Worm (Caenorhabditis elegans) whole organism, L1 larva: Measurements from ENCODE around the gene C33F10.1.

ENCODE experiments used
- C04F5.9 ChIP-seq: sonication (generic microtip); optimal IDR thresholded peaks from 2 replicates; lab custom pipeline; 2016; ENCODE audit warnings: missing genetic modification characterization, missing compliant biosample characterization
- C16A3.4 ChIP-seq: fragments of 150-350 bp; optimal IDR thresholded peaks from 2 replicates; lab custom pipeline; 2014; ENCODE audit warnings: missing biosample characterization, missing genetic modification characterization
- C34B4.2 ChIP-seq: sonication (generic microtip); optimal IDR thresholded peaks from 2 replicates; lab custom pipeline; 2017; ENCODE audit warnings: mild to moderate bottlenecking, missing genetic modification characterization, missing compliant biosample characterization
- aha-1 ChIP-seq: fragments of 150-350 bp; optimal IDR thresholded peaks from 2 replicates; lab custom pipeline; 2014; ENCODE audit warnings: missing biosample characterization, missing genetic modification characterization
- ama-1 ChIP-seq: fragments of 150-350 bp; optimal IDR thresholded peaks from 2 replicates; lab custom pipeline; 2014
- blmp-1 ChIP-seq: fragments of 150-350 bp; optimal IDR thresholded peaks from 2 replicates; lab custom pipeline; 2014; ENCODE audit warnings: missing biosample characterization, missing genetic modification characterization
- ceh-8 ChIP-seq: fragments of 200-800 bp; sonication (Bioruptor generic); optimal IDR thresholded peaks from 2 replicates; lab custom pipeline; 2018; ENCODE audit warnings: mild to moderate bottlenecking, missing genetic modification characterization, moderate library complexity, missing compliant biosample characterization
- ceh-82 ChIP-seq, 3 experiments: fragments of 150-350 bp in 1 of 3; sonication (generic microtip) in 2 of 3; optimal IDR thresholded peaks; 2 replicates each; lab custom pipeline; 2014 to 2017; ENCODE audit warnings: missing biosample characterization in 3 of 3, missing genetic modification characterization in 3 of 3
- ceh-88 ChIP-seq: fragments of 200-800 bp; sonication (Bioruptor generic); IDR thresholded peaks from 2 replicates; pipeline ENCODE4 v1.3.6; 2022; ENCODE audit warnings: missing genetic modification characterization, missing compliant biosample characterization
- dsc-1 ChIP-seq: sonication (generic microtip); optimal IDR thresholded peaks from 2 replicates; lab custom pipeline; 2016; ENCODE audit warnings: mild to moderate bottlenecking, missing genetic modification characterization, missing compliant biosample characterization
- efl-1 ChIP-seq, 4 experiments: fragments of 150-350 bp; optimal IDR thresholded peaks in 3 of 4; peaks in 1 of 4; 1 replicate in 1 of 4; 2 replicates in 3 of 4; lab custom pipeline; 2014; ENCODE audit warnings: missing biosample characterization in 2 of 4, missing genetic modification characterization in 2 of 4, missing genetic modification reagents in 2 of 4
- egl-13 ChIP-seq: sonication (generic microtip); optimal IDR thresholded peaks from 2 replicates; lab custom pipeline; 2016; ENCODE audit warnings: missing genotype, missing genetic modification reagents, missing genetic modification characterization, missing compliant biosample characterization
- elt-2 ChIP-seq: sonication (generic microtip); optimal IDR thresholded peaks from 2 replicates; lab custom pipeline; 2016; ENCODE audit warnings: missing genetic modification characterization, mild to moderate bottlenecking, inconsistent platforms, missing compliant biosample characterization, missing genetic modification reagents
- elt-3 ChIP-seq, 6 experiments: fragments of 150-350 bp in 1 of 6; sonication (generic microtip); optimal IDR thresholded peaks; 2 replicates each; lab custom pipeline; 2017 to 2018; ENCODE audit warnings: missing biosample characterization in 6 of 6, missing genetic modification characterization in 6 of 6, inconsistent platforms in 1 of 6
- fkh-10 ChIP-seq: sonication (generic microtip); optimal IDR thresholded peaks from 2 replicates; lab custom pipeline; 2017; ENCODE audit warnings: missing biosample characterization, missing genetic modification reagents, missing genetic modification characterization
- fos-1 ChIP-seq: fragments of 150-350 bp; optimal IDR thresholded peaks from 2 replicates; lab custom pipeline; 2014; ENCODE audit warnings: missing biosample characterization, missing genetic modification characterization
- hlh-4 ChIP-seq: sonication (generic microtip); optimal IDR thresholded peaks from 2 replicates; lab custom pipeline; 2016; ENCODE audit warnings: mild to moderate bottlenecking, missing genetic modification characterization, missing compliant biosample characterization
- hpl-2 ChIP-seq: fragments of 150-350 bp; optimal IDR thresholded peaks from 2 replicates; lab custom pipeline; 2014; ENCODE audit warnings: missing biosample characterization, missing genetic modification reagents, missing genetic modification characterization
- irx-1 ChIP-seq: sonication (generic microtip); optimal IDR thresholded peaks from 2 replicates; lab custom pipeline; 2016; ENCODE audit warnings: missing genetic modification characterization, missing compliant biosample characterization
- lin-14 ChIP-seq: fragments of 200-800 bp; sonication (Bioruptor generic); optimal IDR thresholded peaks from 2 replicates; lab custom pipeline; 2018; ENCODE audit warnings: mild to moderate bottlenecking, missing genetic modification characterization, moderate library complexity, missing compliant biosample characterization
- mab-9 ChIP-seq: fragments of 200-800 bp; sonication (Bioruptor generic); IDR thresholded peaks from 2 replicates; pipeline ENCODE4 v1.3.6; 2022; ENCODE audit warnings: missing genetic modification reagents, missing genetic modification characterization, missing compliant biosample characterization
- mdl-1 ChIP-seq, 2 experiments: fragments of 150-350 bp; optimal IDR thresholded peaks; 2 replicates each; lab custom pipeline; 2014 to 2017; ENCODE audit warnings: missing biosample characterization in 2 of 2, missing genetic modification characterization in 2 of 2, inconsistent platforms in 1 of 2
- mep-1 ChIP-seq: fragments of 150-350 bp; optimal IDR thresholded peaks from 2 replicates; lab custom pipeline; 2014; ENCODE audit warnings: missing biosample characterization, missing genetic modification characterization
- nhr-12 ChIP-seq: sonication (generic microtip); optimal IDR thresholded peaks from 2 replicates; lab custom pipeline; 2017; ENCODE audit warnings: missing biosample characterization, missing genetic modification characterization
- nhr-19 ChIP-seq: fragments of 200-800 bp; sonication (Bioruptor generic); conservative IDR thresholded peaks from 2 replicates; pipeline ENCODE4 v1.3.6; 2022; ENCODE audit warnings: missing genetic modification characterization, missing compliant biosample characterization
- nhr-47 ChIP-seq: sonication (generic microtip); optimal IDR thresholded peaks from 2 replicates; lab custom pipeline; 2016; ENCODE audit warnings: mild to moderate bottlenecking, missing genetic modification characterization, moderate library complexity, missing compliant biosample characterization
- nhr-71 ChIP-seq: sonication (generic microtip); optimal IDR thresholded peaks from 2 replicates; lab custom pipeline; 2016; ENCODE audit warnings: mild to moderate bottlenecking, missing genetic modification characterization, moderate library complexity, missing compliant biosample characterization
- nhr-77 ChIP-seq: fragments of 150-350 bp; optimal IDR thresholded peaks from 2 replicates; lab custom pipeline; 2014; ENCODE audit warnings: missing biosample characterization, missing genetic modification characterization
- pag-3 ChIP-seq: sonication (generic microtip); optimal IDR thresholded peaks from 2 replicates; lab custom pipeline; 2017; ENCODE audit warnings: missing genetic modification characterization, mild to moderate bottlenecking, missing compliant biosample characterization, antibody characterized with exemption, borderline replicate concordance; ENCODE audit not compliant: insufficient read depth
- pax-3 ChIP-seq: fragments of 200-800 bp; sonication (Bioruptor generic); optimal IDR thresholded peaks from 2 replicates; lab custom pipeline; 2018; ENCODE audit warnings: mild to moderate bottlenecking, missing genetic modification characterization, moderate library complexity, missing compliant biosample characterization
- pqm-1 ChIP-seq: sonication (generic microtip); optimal IDR thresholded peaks from 3 replicates; lab custom pipeline; 2017; ENCODE audit warnings: missing biosample characterization, missing genetic modification characterization
- rnt-1 ChIP-seq: sonication (generic microtip); optimal IDR thresholded peaks from 2 replicates; lab custom pipeline; 2016; ENCODE audit warnings: mild to moderate bottlenecking, missing genetic modification characterization, moderate library complexity, missing compliant biosample characterization
- skn-1 ChIP-seq: fragments of 150-350 bp; optimal IDR thresholded peaks from 2 replicates; lab custom pipeline; 2014; ENCODE audit warnings: missing biosample characterization, missing genetic modification characterization
- snpc-4 ChIP-seq: fragments of 150-350 bp; optimal IDR thresholded peaks from 2 replicates; lab custom pipeline; 2014; ENCODE audit warnings: missing biosample characterization, missing genetic modification characterization
- sox-4 ChIP-seq: sonication (generic microtip); optimal IDR thresholded peaks from 2 replicates; lab custom pipeline; 2016; ENCODE audit warnings: missing genetic modification characterization, missing compliant biosample characterization
- sptf-1 ChIP-seq: fragments of 150-350 bp; optimal IDR thresholded peaks from 2 replicates; lab custom pipeline; 2014; ENCODE audit warnings: missing biosample characterization, missing genetic modification characterization
- sup-37 ChIP-seq: fragments of 200-800 bp; sonication (Bioruptor generic); optimal IDR thresholded peaks from 2 replicates; lab custom pipeline; 2018; ENCODE audit warnings: mild to moderate bottlenecking, missing genetic modification characterization, missing compliant biosample characterization
- swsn-7 ChIP-seq: sonication (generic microtip); optimal IDR thresholded peaks from 2 replicates; lab custom pipeline; 2016; ENCODE audit warnings: missing genetic modification characterization, missing compliant biosample characterization
- tlp-1 ChIP-seq: fragments of 150-350 bp; optimal IDR thresholded peaks from 2 replicates; lab custom pipeline; 2014; ENCODE audit warnings: missing biosample characterization, missing genetic modification characterization
- unc-30 ChIP-seq: sonication (generic microtip); optimal IDR thresholded peaks from 2 replicates; lab custom pipeline; 2017; ENCODE audit warnings: missing biosample characterization, missing genetic modification characterization
- unc-62 ChIP-seq: fragments of 150-350 bp; optimal IDR thresholded peaks from 2 replicates; lab custom pipeline; 2014; ENCODE audit warnings: missing biosample characterization, missing genetic modification reagents, missing genetic modification characterization
- vab-15 ChIP-seq: sonication (generic microtip); optimal IDR thresholded peaks from 2 replicates; lab custom pipeline; 2017; ENCODE audit warnings: missing genotype, mild to moderate bottlenecking, missing genetic modification characterization, missing compliant biosample characterization
- xbp-1 ChIP-seq: sonication (generic microtip); optimal IDR thresholded peaks from 2 replicates; lab custom pipeline; 2016; ENCODE audit warnings: missing genetic modification characterization, missing compliant biosample characterization
- zip-4 ChIP-seq: fragments of 200-800 bp; sonication (Bioruptor generic); optimal IDR thresholded peaks from 2 replicates; lab custom pipeline; 2018; ENCODE audit warnings: mild to moderate bottlenecking, missing genetic modification characterization, moderate library complexity, missing compliant biosample characterization
- ztf-11 ChIP-seq, 2 experiments: sonication (generic microtip); optimal IDR thresholded peaks; 2 replicates each; lab custom pipeline; 2016 to 2017; ENCODE audit warnings: missing genetic modification characterization in 2 of 2, missing biosample characterization in 1 of 2, missing compliant biosample characterization in 1 of 2

C33F10.1 gene

DNA sequence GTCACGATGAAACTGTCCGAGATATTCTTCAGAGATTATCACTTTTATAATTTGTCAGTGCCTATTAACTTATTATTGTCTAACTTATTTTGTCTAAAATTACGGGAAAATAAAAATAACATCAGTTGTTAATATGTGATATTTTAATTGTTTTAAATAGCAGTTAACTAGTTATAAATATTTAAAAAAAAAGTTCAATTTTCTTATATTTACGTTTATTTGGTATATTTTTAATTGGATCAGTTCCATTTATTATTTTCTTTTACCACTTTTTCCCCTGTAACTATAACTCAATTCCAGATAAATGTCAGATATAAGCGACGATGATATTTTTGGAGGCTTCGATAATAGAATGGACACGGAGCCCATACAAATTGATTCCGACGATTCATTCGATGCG lies 39.4 kb upstream of the C33F10.1 start, which contains the start of gene C33F10.4:
Gene C33F10.4 (plus strand): TSS at position 301 of the 400 bp plus-strand sequence.
- no peak for TF ChIP-seq nhr-47 (tag; lab: Kevin White, UChicago)
- no peak for TF ChIP-seq pag-3 (tag; lab: Kevin White, UChicago)
- no peak for TF ChIP-seq elt-3 (tag; optimal IDR thresholded peaks at IDR 0.05; lab: Kevin White, UChicago)
- no peak for TF ChIP-seq C34B4.2
- TF ChIP-seq C16A3.4 (tag; lab: Kevin White, UChicago), result no peak
- no peak for TF ChIP-seq vab-15 (tag; lab: Kevin White, UChicago)
- no peak for TF ChIP-seq ztf-11 (tag; optimal IDR thresholded peaks at IDR 0.05; lab: Kevin White, UChicago)
- TF ChIP-seq nhr-19 (GFP tag; lab: Robert Waterston, UW), result no peak
- no peak for TF ChIP-seq hlh-4 (tag; lab: Kevin White, UChicago)
- no peak for TF ChIP-seq sox-4
- no peak for TF ChIP-seq fkh-10 (GFP tag; lab: Kevin White, UChicago)
- TF ChIP-seq sup-37 (GFP tag; lab: Kevin White, UChicago), result no peak
- no peak for TF ChIP-seq swsn-7 (tag; lab: Kevin White, UChicago)
- no peak for TF ChIP-seq mep-1
- no peak for TF ChIP-seq nhr-12 (tag; lab: Kevin White, UChicago)
- TF ChIP-seq unc-30 (tag; lab: Kevin White, UChicago), result no peak
- no peak for TF ChIP-seq sptf-1 (tag; lab: Kevin White, UChicago)

DNA sequence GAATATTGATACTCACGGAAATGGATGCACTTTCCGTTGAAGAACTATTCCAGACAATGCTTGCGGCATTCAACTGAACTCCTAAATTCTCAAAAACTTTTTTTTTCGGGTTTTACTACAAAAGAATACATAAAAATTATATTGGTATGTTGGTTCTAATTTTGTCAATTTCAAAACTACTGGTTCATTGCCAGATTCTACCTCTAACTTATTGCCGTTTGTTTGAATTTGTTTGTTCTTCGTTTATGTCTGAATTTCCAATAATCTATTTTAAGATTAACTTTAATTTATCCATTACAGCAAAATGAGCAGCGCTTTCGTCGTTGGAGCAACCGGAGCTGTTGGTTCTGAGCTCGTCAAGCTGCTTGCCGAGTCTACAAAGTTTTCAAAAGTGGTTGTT lies 37.8 kb upstream of the C33F10.1 start, which contains the start of gene C33F10.14:
Gene C33F10.14 (plus strand): TSS at position 301 of the 400 bp plus-strand sequence.
- TF ChIP-seq vab-15 (tag; lab: Kevin White, UChicago), result no peak

DNA sequence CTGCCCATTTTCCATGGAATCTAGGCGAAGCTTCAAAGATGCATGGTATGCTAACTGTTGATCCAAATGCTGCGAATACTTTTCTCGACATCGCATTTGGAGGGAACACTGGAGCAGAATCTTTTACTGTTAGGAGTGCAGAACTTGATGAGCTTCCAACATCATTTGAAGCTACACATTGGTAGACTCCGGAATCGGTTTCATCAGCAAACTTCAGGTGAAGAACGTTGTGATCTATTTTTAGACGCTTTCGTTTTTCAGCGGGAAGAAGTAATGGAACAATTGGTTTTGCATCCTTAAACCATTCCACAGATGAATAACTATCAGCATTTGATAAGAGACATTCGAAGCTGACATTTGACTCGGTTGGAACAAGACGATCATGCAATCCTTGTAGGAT lies 34.3 kb upstream of the C33F10.1 start:
- no peak for TF ChIP-seq dsc-1 (tag; lab: Kevin White, UChicago)
- TF ChIP-seq unc-30 (tag; lab: Kevin White, UChicago), result no peak
- no peak for TF ChIP-seq tlp-1
- TF ChIP-seq C16A3.4 (tag; lab: Kevin White, UChicago), result no peak
- no peak for TF ChIP-seq rnt-1 (tag; lab: Kevin White, UChicago)
- TF ChIP-seq unc-62 (GFP tag; lab: Kevin White, UChicago), result no peak
- no peak for TF ChIP-seq skn-1
- no peak for TF ChIP-seq nhr-47 (tag; lab: Kevin White, UChicago)
- TF ChIP-seq ceh-8 (GFP tag; lab: Kevin White, UChicago), result no peak
- no peak for TF ChIP-seq hpl-2 (GFP tag; lab: Kevin White, UChicago)

DNA sequence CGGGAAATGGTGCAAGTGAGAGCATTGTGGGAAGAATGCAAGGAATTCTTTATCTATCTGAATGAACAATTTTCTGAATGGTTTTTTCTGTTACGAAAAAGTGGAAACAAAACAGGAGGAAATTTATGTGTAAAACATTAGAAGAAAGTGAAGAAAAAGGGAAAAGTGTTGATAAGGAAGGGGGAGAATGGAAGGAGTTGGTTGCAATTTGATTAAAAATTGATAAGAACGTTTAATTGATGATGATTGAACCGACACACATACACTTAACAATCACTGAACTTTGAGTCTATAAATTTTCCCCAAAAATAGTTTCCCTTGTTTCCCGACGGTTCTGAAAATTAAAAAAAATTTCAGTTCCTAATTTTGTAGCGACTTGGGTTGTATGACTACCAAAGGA lies 31.9 kb upstream of the C33F10.1 start:
- TF ChIP-seq mdl-1 (tag; optimal IDR thresholded peaks at IDR 0.05; lab: Kevin White, UChicago) (no peak), pqm-1 (tag; lab: Kevin White, UChicago) (peak; percentile 6), irx-1 (tag; lab: Kevin White, UChicago) (no peak), blmp-1 (peak; percentile 30), fos-1 (tag; lab: Kevin White, UChicago) (no peak), ama-1 (lab: Kevin White, UChicago) (no peak), elt-2 (tag; lab: Kevin White, UChicago) (peak; percentile 88), lin-14 (GFP tag; lab: Kevin White, UChicago) (peak; percentile 0), efl-1 (optimal IDR thresholded peaks at IDR 0.05; lab: Kevin White, UChicago) (no peak), efl-1 (GFP tag; optimal IDR thresholded peaks at IDR 0.05 in 1 of 2; lab: Kevin White, UChicago) (peak in 1 of 2 experiments; percentile 38), egl-13 (tag; lab: Kevin White, UChicago) (no peak), nhr-77 (no peak)

- no peak for TF ChIP-seq ceh-88 (GFP tag; lab: Robert Waterston, UW)
- TF ChIP-seq C04F5.9 (tag; lab: Kevin White, UChicago), result no peak
- TF ChIP-seq elt-2 (tag; lab: Kevin White, UChicago), result no peak
- TF ChIP-seq swsn-7 (tag; lab: Kevin White, UChicago), result no peak
- TF ChIP-seq aha-1 (tag; lab: Kevin White, UChicago), result no peak
- no peak for TF ChIP-seq xbp-1 (tag; lab: Kevin White, UChicago)
- peak; percentile 58 for TF ChIP-seq nhr-71 (tag; lab: Kevin White, UChicago)
- TF ChIP-seq zip-4, result no peak
- TF ChIP-seq pax-3 (tag; lab: Kevin White, UChicago), result no peak
- TF ChIP-seq sup-37 (GFP tag; lab: Kevin White, UChicago), result no peak
- TF ChIP-seq snpc-4 (tag; lab: Kevin White, UChicago), result no peak
- TF ChIP-seq ceh-82 (tag; optimal IDR thresholded peaks at IDR 0.05; lab: Kevin White, UChicago), result no peak
- TF ChIP-seq vab-15 (tag; lab: Kevin White, UChicago), result no peak
- no peak for TF ChIP-seq hlh-4 (tag; lab: Kevin White, UChicago)
- TF ChIP-seq C16A3.4 (tag; lab: Kevin White, UChicago), result no peak
- TF ChIP-seq mab-9 (GFP tag; lab: Robert Waterston, UW), result no peak
These were observed 29.0 kb upstream of the C33F10.1 start for ce11 chrII:4805799-4806198.
